Fruit fly (Drosophila melanogaster) whole organism, prepupa: Measurements from ENCODE around the gene Gmd.

Source experiments
- CG10669 ChIP-seq: fragments of 200-800 bp; sonication (Bioruptor generic); optimal IDR thresholded peaks from 3 replicates; lab custom pipeline; 2018; ENCODE audit warnings: missing biosample characterization, mild to moderate bottlenecking, missing genetic modification characterization, moderate library complexity
- CG11902 ChIP-seq: fragments of 200-800 bp; sonication (Bioruptor generic); optimal IDR thresholded peaks from 3 replicates; lab custom pipeline; 2016; ENCODE audit warnings: missing biosample characterization, missing genetic modification characterization
- CG6854 ChIP-seq: fragments of 200-800 bp; sonication (Bioruptor generic); optimal IDR thresholded peaks from 2 replicates; lab custom pipeline; 2017; ENCODE audit warnings: missing biosample characterization, mild to moderate bottlenecking, missing genetic modification characterization
- Eip75B ChIP-seq: fragments of 200-800 bp; sonication (Bioruptor generic); optimal IDR thresholded peaks from 3 replicates; lab custom pipeline; 2016; ENCODE audit warnings: missing biosample characterization, missing genetic modification characterization
- Ets21C ChIP-seq: fragments of 200-800 bp; sonication (Bioruptor generic); optimal IDR thresholded peaks from 3 replicates; lab custom pipeline; 2016; ENCODE audit warnings: missing biosample characterization, missing genetic modification characterization
- Lpt ChIP-seq: fragments of 200-800 bp; sonication (Bioruptor generic); optimal IDR thresholded peaks from 3 replicates; lab custom pipeline; 2016; ENCODE audit warnings: missing biosample characterization, missing genetic modification characterization
- Sox102F ChIP-seq: fragments of 200-800 bp; sonication (Bioruptor generic); optimal IDR thresholded peaks from 2 replicates; lab custom pipeline; 2016; ENCODE audit warnings: missing biosample characterization, mild to moderate bottlenecking, missing genetic modification characterization
- achi ChIP-seq: fragments of 200-800 bp; sonication (Bioruptor generic); optimal IDR thresholded peaks from 3 replicates; lab custom pipeline; 2016; ENCODE audit warnings: missing biosample characterization, missing genetic modification characterization
- dac ChIP-seq: fragments of 200-800 bp; sonication (Bioruptor generic); optimal IDR thresholded peaks from 2 replicates; lab custom pipeline; 2017; ENCODE audit warnings: missing biosample characterization, mild to moderate bottlenecking, missing genetic modification characterization
- eg ChIP-seq: fragments of 200-800 bp; sonication (Bioruptor generic); IDR thresholded peaks from 3 replicates; pipeline ENCODE4 v1.3.6; 2022; ENCODE audit warnings: missing biosample characterization, missing genetic modification characterization
- lz ChIP-seq: fragments of 200-800 bp; sonication (Bioruptor generic); optimal IDR thresholded peaks from 3 replicates; lab custom pipeline; 2016; ENCODE audit warnings: missing biosample characterization, missing genetic modification characterization

DNA sequence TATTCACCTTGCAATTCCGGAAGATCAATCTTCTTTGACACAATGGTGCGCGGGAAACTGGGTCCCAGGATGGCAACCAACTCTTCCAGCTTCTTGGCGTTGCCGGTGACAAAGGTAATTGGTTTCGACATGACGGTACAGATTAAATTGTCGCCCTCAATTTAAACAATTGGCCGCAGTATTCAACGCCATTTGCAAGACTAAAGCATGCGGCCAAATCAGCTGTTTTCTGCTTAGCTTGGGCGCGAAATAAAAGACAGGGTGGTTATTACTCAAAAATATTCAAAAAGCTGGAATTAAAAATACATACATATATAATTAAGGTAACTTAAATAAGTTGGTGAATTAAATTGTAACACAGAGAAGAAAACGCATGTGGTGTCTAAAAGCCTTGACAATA, 2.3 kb upstream of the Gmd start, which contains the start of gene CG8891:
- TF ChIP-seq eg (GFP tag; lab: Robert Waterston, UW) (no peak), dac (no peak), Ets21C (no peak), CG11902 (GFP tag; lab: Kevin White, UChicago) (no peak), Sox102F (GFP tag; lab: Kevin White, UChicago) (no peak), CG10669 (GFP tag; lab: Kevin White, UChicago) (no peak), CG6854 (no peak), lz (GFP tag; lab: Kevin White, UChicago) (no peak), achi (GFP tag; lab: Kevin White, UChicago) (no peak), Eip75B (GFP tag; lab: Kevin White, UChicago) (no peak), Lpt (GFP tag; lab: Kevin White, UChicago) (no peak)
